Fruit fly (Drosophila melanogaster) S2 (cell line): ENCODE data around the gene Eato.

ENCODE experiments used
- CG8478 ChIP-seq: fragments of >200 bp; optimal IDR thresholded peaks from 2 replicates; lab custom pipeline; 2018
- CTCF ChIP-seq, 2 experiments: fragments of >200 bp; optimal IDR thresholded peaks; 2 replicates each; lab custom pipeline; 2018

Eato gene

dm6 chr2L:13829540-13829939 lies 45.7 kb downstream of the Eato start, which contains the start of the genes Arpc1 and Orc5:
Arpc1 (minus strand) TSS chr2L:13829741.
Orc5 (plus strand) TSS chr2L:13829837.
- TF ChIP-seq CG8478 (no peak), CTCF (optimal IDR thresholded peaks at IDR 0.05; lab: Kevin White, UChicago) (peak in 1 of 2 experiments; percentile 8)

- no peak for TF ChIP-seq CG8478
- TF ChIP-seq CTCF (optimal IDR thresholded peaks at IDR 0.05; lab: Kevin White, UChicago) = no peak
Observed at dm6 chr2L:13833058-13833457, 49.2 kb downstream of the Eato start, which contains the start of the genes GatC, PolG2 and Polr2C. GatC (minus strand) TSS chr2L:13833105. PolG2 (minus strand) TSS chr2L:13833105. Polr2C (plus strand) TSS chr2L:13833337.

dm6 chr2L:13835002-13835910 lies 51.4 kb downstream of the Eato start, which contains the start of the genes mRpS23 and CenG1A:
mRpS23 (minus strand) TSS chr2L:13835072.
CenG1A (plus strand) TSS chr2L:13835564.
- TF ChIP-seq CG8478 = no peak
- no peak for TF ChIP-seq CTCF (optimal IDR thresholded peaks at IDR 0.05; lab: Kevin White, UChicago)

- no peak for TF ChIP-seq CTCF (optimal IDR thresholded peaks at IDR 0.05; lab: Kevin White, UChicago)
- no peak for TF ChIP-seq CG8478
Observed at dm6 chr2L:13835959-13836358, 52.1 kb downstream of the Eato start.

dm6 chr2L:13837579-13837978 lies 53.7 kb downstream of the Eato start:
- TF ChIP-seq CG8478 (no peak), CTCF (optimal IDR thresholded peaks at IDR 0.05; lab: Kevin White, UChicago) (no peak)

- TF ChIP-seq CG8478 = no peak
- no peak for TF ChIP-seq CTCF (optimal IDR thresholded peaks at IDR 0.05; lab: Kevin White, UChicago)
Observed at dm6 chr2L:13838647-13839390, 54.9 kb downstream of the Eato start.

- TF ChIP-seq CG8478 (no peak), CTCF (optimal IDR thresholded peaks at IDR 0.05; lab: Kevin White, UChicago) (no peak)
Observed at dm6 chr2L:13839744-13840151, 55.9 kb downstream of the Eato start.
